Fruit fly (Drosophila melanogaster) whole organism, embryonic: ENCODE results near the gene alpha-Est1.

ENCODE experiments used
- Asciz ChIP-seq: fragments of 200-800 bp; sonication (Bioruptor generic); optimal IDR thresholded peaks from 2 replicates; lab custom pipeline; 2017; ENCODE audit warnings: missing biosample characterization, mild to moderate bottlenecking, missing genetic modification characterization, missing genetic modification reagents
- Atf3 ChIP-seq: fragments of 200-800 bp; sonication (Bioruptor generic); optimal IDR thresholded peaks from 3 replicates; lab custom pipeline; 2016; ENCODE audit warnings: missing biosample characterization, missing genetic modification characterization
- Blimp-1 ChIP-seq: fragments of 200-800 bp; sonication (Bioruptor generic); optimal IDR thresholded peaks from 3 replicates; lab custom pipeline; 2018; ENCODE audit warnings: missing biosample characterization, missing genetic modification characterization, mild to moderate bottlenecking, moderate library complexity, missing genetic modification reagents
- CG10267 ChIP-seq: fragments of 200-800 bp; sonication (Bioruptor generic); optimal IDR thresholded peaks from 2 replicates; lab custom pipeline; 2018; ENCODE audit warnings: missing biosample characterization, mild to moderate bottlenecking, missing genetic modification characterization, moderate library complexity
- CG10462 ChIP-seq: fragments of 200-800 bp; sonication (Bioruptor generic); optimal IDR thresholded peaks from 2 replicates; lab custom pipeline; 2016; ENCODE audit warnings: missing biosample characterization, missing genetic modification characterization
- CG15696 ChIP-seq: fragments of 200-800 bp; sonication (Bioruptor generic); optimal IDR thresholded peaks from 2 replicates; lab custom pipeline; 2019; ENCODE audit warnings: missing biosample characterization, mild to moderate bottlenecking, missing genetic modification characterization, moderate library complexity
- CG17359 ChIP-seq: fragments of 200-800 bp; sonication (Bioruptor generic); optimal IDR thresholded peaks from 3 replicates; lab custom pipeline; 2018; ENCODE audit warnings: missing biosample characterization, mild to moderate bottlenecking, missing genetic modification characterization, moderate library complexity
- CG18599 ChIP-seq: fragments of 200-800 bp; sonication (Bioruptor generic); optimal IDR thresholded peaks from 3 replicates; lab custom pipeline; 2017; ENCODE audit warnings: missing biosample characterization, missing genetic modification characterization, mild to moderate bottlenecking, moderate library complexity, missing genetic modification reagents
- CG31224 ChIP-seq: fragments of 200-800 bp; sonication (Bioruptor generic); IDR thresholded peaks from 2 replicates; pipeline ENCODE4 v1.3.6; 2022; ENCODE audit warnings: missing biosample characterization, missing genetic modification characterization
- CG31441 ChIP-seq: fragments of 200-800 bp; sonication (Bioruptor generic); IDR thresholded peaks from 2 replicates; pipeline ENCODE4 v1.3.6; 2022; ENCODE audit warnings: missing biosample characterization, missing genetic modification characterization
- CG34376 ChIP-seq: fragments of 200-800 bp; sonication (Bioruptor generic); optimal IDR thresholded peaks from 2 replicates; lab custom pipeline; 2018; ENCODE audit warnings: missing biosample characterization, mild to moderate bottlenecking, missing genetic modification characterization
- CG4617 ChIP-seq: fragments of 200-800 bp; sonication (Bioruptor generic); optimal IDR thresholded peaks from 3 replicates; lab custom pipeline; 2016; ENCODE audit warnings: missing biosample characterization, missing genetic modification characterization, borderline replicate concordance
- CG6175 ChIP-seq: fragments of 200-800 bp; sonication (Bioruptor generic); IDR thresholded peaks from 3 replicates; pipeline ENCODE4 v1.3.6; 2022; ENCODE audit warnings: missing biosample characterization, missing genetic modification characterization
- CG9437 ChIP-seq: fragments of 200-800 bp; sonication (Bioruptor generic); optimal IDR thresholded peaks from 2 replicates; lab custom pipeline; 2018; ENCODE audit warnings: missing biosample characterization, mild to moderate bottlenecking, missing genetic modification characterization
- CTCF ChIP-seq: fragments of 200-800 bp; sonication (Bioruptor generic); optimal IDR thresholded peaks from 2 replicates; lab custom pipeline; 2017; ENCODE audit warnings: missing biosample characterization, mild to moderate bottlenecking, missing genetic modification characterization, moderate library complexity
- D19A ChIP-seq: fragments of 200-800 bp; optimal IDR thresholded peaks from 3 replicates; lab custom pipeline; 2019; ENCODE audit warnings: missing biosample characterization, mild to moderate bottlenecking, missing genetic modification characterization, moderate library complexity
- Dbx ChIP-seq: fragments of 200-800 bp; sonication (Bioruptor generic); IDR thresholded peaks from 3 replicates; pipeline ENCODE4 v1.3.6; 2022; ENCODE audit warnings: missing biosample characterization, missing genetic modification characterization
- E2f2 ChIP-seq: fragments of 200-800 bp; sonication (Bioruptor generic); IDR thresholded peaks from 2 replicates; pipeline ENCODE4 v1.3.6; 2022; ENCODE audit warnings: missing biosample characterization, missing genetic modification characterization
- HmgD ChIP-seq: fragments of 200-800 bp; sonication (Bioruptor generic); optimal IDR thresholded peaks from 3 replicates; lab custom pipeline; 2016; ENCODE audit warnings: missing biosample characterization, missing genetic modification characterization
- Med ChIP-seq: fragments of 200-800 bp; sonication (Bioruptor generic); peaks from one replicate; lab custom pipeline; 2016; ENCODE audit warnings: missing biosample characterization, missing genetic modification characterization, mild to moderate bottlenecking, inconsistent platforms, moderate library complexity
- Nf-YC ChIP-seq: fragments of 200-800 bp; optimal IDR thresholded peaks from 3 replicates; lab custom pipeline; 2019; ENCODE audit warnings: missing biosample characterization, mild to moderate bottlenecking, missing genetic modification characterization, moderate library complexity
- Optix ChIP-seq: fragments of 200-800 bp; sonication (Bioruptor generic); IDR thresholded peaks from 3 replicates; pipeline ENCODE4 v1.3.6; 2022; ENCODE audit warnings: missing biosample characterization, missing genetic modification characterization
- PHDP ChIP-seq: fragments of 200-800 bp; sonication (Bioruptor generic); optimal IDR thresholded peaks from 3 replicates; lab custom pipeline; 2018; ENCODE audit warnings: missing biosample characterization, mild to moderate bottlenecking, missing genetic modification characterization, moderate library complexity
- Ssrp ChIP-seq: fragments of 200-800 bp; sonication (Bioruptor generic); optimal IDR thresholded peaks from 2 replicates; lab custom pipeline; 2018; ENCODE audit warnings: missing biosample characterization, mild to moderate bottlenecking, missing genetic modification characterization, moderate library complexity
- TFAM ChIP-seq: fragments of 200-800 bp; sonication (Bioruptor generic); optimal IDR thresholded peaks from 2 replicates; lab custom pipeline; 2017; ENCODE audit warnings: missing biosample characterization, missing genetic modification characterization, inconsistent platforms
- Taf1 ChIP-seq: fragments of 200-800 bp; sonication (Bioruptor generic); IDR thresholded peaks from 2 replicates; pipeline ENCODE4 v1.3.6; 2022; ENCODE audit warnings: missing biosample characterization, missing genetic modification characterization
- Trl ChIP-seq, 3 experiments: fragments of >200 bp in 2 of 3; fragments of 200-800 bp in 1 of 3; sonication (Bioruptor generic) in 1 of 3; optimal IDR thresholded peaks; 2 replicates in 1 of 3; 3 replicates in 2 of 3; lab custom pipeline; 2016 to 2017; ENCODE audit warnings: missing biosample characterization in 1 of 3, missing genetic modification characterization in 1 of 3
- Usf ChIP-seq: fragments of 200-800 bp; sonication (Bioruptor generic); optimal IDR thresholded peaks from 2 replicates; lab custom pipeline; 2017; ENCODE audit warnings: missing genotype, missing biosample characterization, missing genetic modification characterization
- Xbp1 ChIP-seq: fragments of 200-800 bp; sonication (Bioruptor generic); optimal IDR thresholded peaks from 3 replicates; lab custom pipeline; 2016; ENCODE audit warnings: missing biosample characterization, mild to moderate bottlenecking, missing genetic modification characterization
- amos ChIP-seq: fragments of 200-800 bp; sonication (Bioruptor generic); IDR thresholded peaks from 2 replicates; pipeline ENCODE4 v1.3.6; 2022; ENCODE audit warnings: missing biosample characterization, missing genetic modification characterization; ENCODE audit not compliant: partially characterized antibody
- ap ChIP-seq: fragments of 200-800 bp; sonication (Bioruptor generic); IDR thresholded peaks from 2 replicates; pipeline ENCODE4 v1.3.6; 2022; ENCODE audit warnings: missing biosample characterization, missing genetic modification characterization
- ato ChIP-seq: fragments of 200-800 bp; sonication (Bioruptor generic); IDR thresholded peaks from 2 replicates; pipeline ENCODE4 v1.3.6; 2022; ENCODE audit warnings: missing biosample characterization, missing genetic modification characterization; ENCODE audit not compliant: partially characterized antibody
- btn ChIP-seq: fragments of 200-800 bp; sonication (Bioruptor generic); optimal IDR thresholded peaks from 2 replicates; lab custom pipeline; 2016; ENCODE audit warnings: missing biosample characterization, missing genetic modification characterization
- cas ChIP-seq: fragments of 200-800 bp; sonication (Bioruptor generic); IDR thresholded peaks from 2 replicates; pipeline ENCODE4 v1.3.6; 2022; ENCODE audit warnings: missing biosample characterization, missing genetic modification characterization
- crol ChIP-seq: fragments of 200-800 bp; sonication (Bioruptor generic); IDR thresholded peaks from 2 replicates; pipeline ENCODE4 v1.3.6; 2022; ENCODE audit warnings: missing biosample characterization, missing genetic modification characterization
- dan ChIP-seq: fragments of 200-800 bp; sonication (Bioruptor generic); IDR thresholded peaks from 2 replicates; pipeline ENCODE4 v1.3.6; 2022; ENCODE audit warnings: missing biosample characterization, missing genetic modification characterization
- gcm ChIP-seq: fragments of 200-800 bp; sonication (Bioruptor generic); optimal IDR thresholded peaks from 2 replicates; lab custom pipeline; 2019; ENCODE audit warnings: missing biosample characterization, mild to moderate bottlenecking, missing genetic modification characterization, moderate library complexity
- inv ChIP-seq: fragments of 200-800 bp; sonication (Bioruptor generic); IDR thresholded peaks from 2 replicates; pipeline ENCODE4 v1.3.6; 2022; ENCODE audit warnings: missing biosample characterization, missing genetic modification characterization; ENCODE audit not compliant: partially characterized antibody
- jing ChIP-seq: fragments of 200-800 bp; sonication (Bioruptor generic); optimal IDR thresholded peaks from 2 replicates; lab custom pipeline; 2018; ENCODE audit warnings: missing biosample characterization, mild to moderate bottlenecking, missing genetic modification characterization
- kni ChIP-seq: fragments of 200-800 bp; sonication (Bioruptor generic); optimal IDR thresholded peaks from 3 replicates; lab custom pipeline; 2017; ENCODE audit warnings: mild to moderate bottlenecking, missing biosample characterization, missing genetic modification reagents, missing genetic modification characterization
- mirr ChIP-seq: fragments of 200-800 bp; sonication (Bioruptor generic); optimal IDR thresholded peaks from 3 replicates; lab custom pipeline; 2018; ENCODE audit warnings: missing biosample characterization, mild to moderate bottlenecking, missing genetic modification characterization
- nerfin-1 ChIP-seq: fragments of 200-800 bp; sonication (Bioruptor generic); optimal IDR thresholded peaks from 3 replicates; lab custom pipeline; 2019; ENCODE audit warnings: missing biosample characterization, mild to moderate bottlenecking, missing genetic modification characterization, moderate library complexity
- ranshi ChIP-seq: fragments of 200-800 bp; sonication (Bioruptor generic); IDR thresholded peaks from 2 replicates; pipeline ENCODE4 v1.3.6; 2022; ENCODE audit warnings: missing biosample characterization, missing genetic modification characterization
- sens ChIP-seq: fragments of 200-800 bp; sonication (Bioruptor generic); peaks from one replicate; lab custom pipeline; 2016; ENCODE audit warnings: missing biosample characterization, missing genetic modification characterization
- sima ChIP-seq: fragments of 200-800 bp; sonication (Bioruptor generic); optimal IDR thresholded peaks from 2 replicates; lab custom pipeline; 2016; ENCODE audit warnings: missing biosample characterization, missing genetic modification characterization
- so ChIP-seq: fragments of 200-800 bp; sonication (Bioruptor generic); IDR thresholded peaks from 3 replicates; pipeline ENCODE4 v1.3.6; 2022; ENCODE audit warnings: missing biosample characterization, missing genetic modification characterization
- trh ChIP-seq: fragments of 200-800 bp; sonication (Bioruptor generic); optimal IDR thresholded peaks from 2 replicates; lab custom pipeline; 2016; ENCODE audit warnings: missing biosample characterization, missing genetic modification characterization
- tup ChIP-seq: fragments of 200-800 bp; sonication (Bioruptor generic); optimal IDR thresholded peaks from 2 replicates; lab custom pipeline; 2016; ENCODE audit warnings: missing biosample characterization, mild to moderate bottlenecking, missing genetic modification characterization, moderate library complexity

The alpha-Est1 gene

DNA sequence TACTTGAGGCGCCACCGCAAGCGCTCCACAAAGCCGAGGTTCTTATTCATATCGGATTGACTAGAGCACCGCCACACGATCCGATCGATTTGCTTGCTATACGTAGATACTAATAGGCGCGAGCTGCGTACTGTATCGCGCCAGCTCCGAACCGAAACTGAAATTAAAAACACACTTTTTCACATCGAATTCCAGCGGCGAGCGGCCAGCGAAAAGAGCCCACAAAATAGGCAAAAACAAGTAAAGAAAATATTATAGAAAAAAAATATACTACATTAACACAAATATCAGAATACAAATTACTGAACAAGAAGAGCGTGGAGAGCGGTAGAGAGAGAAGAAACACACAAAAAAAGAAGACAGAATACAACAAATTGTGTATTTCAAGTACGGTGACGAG is 25.3 kb downstream of the alpha-Est1 start, which contains the start of gene alpha-Est7 (continued):
- TF ChIP-seq jing (GFP tag; lab: Kevin White, UChicago) (no peak), Atf3 (GFP tag; lab: Kevin White, UChicago) (no peak), Xbp1 (GFP tag; lab: Kevin White, UChicago) (no peak), Dbx (GFP tag; lab: Robert Waterston, UW) (no peak), Trl (optimal IDR thresholded peaks at IDR 0.05; lab: Kevin White, UChicago) (peak in 1 of 2 experiments; percentile 16), Trl (GFP tag; optimal IDR thresholded peaks at IDR 0.05; lab: Kevin White, UChicago) (no peak), Med (GFP tag; lab: Kevin White, UChicago) (peak; percentile 23), Usf (GFP tag; lab: Kevin White, UChicago) (no peak), Taf1 (GFP tag; lab: Robert Waterston, UW) (no peak), CG6175 (GFP tag; lab: Robert Waterston, UW) (peak; percentile 70; the same call in 1 of the 3 replicates), ap (GFP tag; lab: Robert Waterston, UW) (no peak), dan (GFP tag; lab: Robert Waterston, UW) (no peak), kni (GFP tag; lab: Kevin White, UChicago) (no peak), amos (GFP tag; lab: Robert Waterston, UW) (0 out of 2 replicates have a peak, but pooled peaks have one; percentile 3), CG17359 (no peak)
- TF ChIP-seq, all 482 proteins: peak for 8

DNA sequence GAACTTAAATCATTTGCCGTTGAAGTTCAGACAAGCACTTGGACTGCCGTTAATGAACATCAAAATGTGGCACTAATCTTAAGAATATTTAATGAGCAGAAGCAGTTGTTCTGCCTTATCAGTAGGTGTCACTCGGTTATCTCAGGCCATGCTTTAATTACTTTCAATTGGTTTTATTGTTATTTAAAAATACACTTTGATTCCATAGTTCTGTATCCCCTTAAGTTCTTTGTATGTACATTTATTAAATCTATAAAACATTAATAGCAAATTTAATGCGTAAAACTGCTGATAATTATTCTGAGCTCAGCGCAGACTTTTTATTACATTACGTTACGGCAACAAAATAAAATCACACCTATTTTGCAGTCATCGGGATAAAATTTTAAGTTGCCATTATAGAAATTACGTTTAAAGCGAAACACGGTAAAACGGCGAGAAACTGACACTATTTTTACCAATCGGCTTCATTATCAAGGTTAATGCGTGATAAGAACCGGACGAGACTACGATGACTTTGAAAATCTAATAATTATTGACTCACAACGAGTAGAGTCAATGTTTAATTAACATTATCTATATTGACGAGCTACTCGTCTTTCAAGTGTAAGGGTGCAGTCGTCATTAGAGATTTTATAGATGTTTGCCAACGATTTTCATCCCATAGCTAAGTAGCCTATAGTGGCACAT is 26.5 kb downstream of the alpha-Est1 start:
- TF ChIP-seq tup (GFP tag; lab: Kevin White, UChicago) (no peak), CTCF (no peak), ranshi (GFP tag; lab: Robert Waterston, UW) (no peak), sima (GFP tag; lab: Kevin White, UChicago) (no peak), CG10267 (tag; lab: Kevin White, UChicago) (no peak), inv (no peak), sens (GFP tag; lab: Kevin White, UChicago) (peak; percentile 67), CG31224 (GFP tag; lab: Robert Waterston, UW) (no peak), HmgD (GFP tag; lab: Kevin White, UChicago) (no peak), Xbp1 (GFP tag; lab: Kevin White, UChicago) (no peak), TFAM (no peak), PHDP (tag; lab: Kevin White, UChicago) (peak; percentile 4), mirr (peak; percentile 44), CG18599 (GFP tag; lab: Kevin White, UChicago) (peak; percentile 22), D19A (tag; lab: Kevin White, UChicago) (no peak), CG15696 (tag; lab: Kevin White, UChicago) (peak; percentile 5), gcm (no peak), ato (no peak), CG10462 (GFP tag; lab: Kevin White, UChicago) (no peak), CG9437 (no peak), Dbx (GFP tag; lab: Robert Waterston, UW) (no peak), Optix (GFP tag; lab: Robert Waterston, UW) (no peak), btn (GFP tag; lab: Kevin White, UChicago) (no peak), trh (no peak), Nf-YC (tag; lab: Kevin White, UChicago) (no peak), CG31441 (GFP tag; lab: Robert Waterston, UW) (no peak), cas (GFP tag; lab: Robert Waterston, UW) (no peak), so (no peak), crol (GFP tag; lab: Robert Waterston, UW) (no peak), Blimp-1 (no peak), E2f2 (GFP tag; lab: Robert Waterston, UW) (no peak), Asciz (GFP tag; lab: Kevin White, UChicago) (no peak), Ssrp (tag; lab: Kevin White, UChicago) (no peak), CG34376 (GFP tag; lab: Kevin White, UChicago) (peak; percentile 51), nerfin-1 (tag; lab: Kevin White, UChicago) (no peak), CG4617 (no peak)
